Fruit fly (Drosophila melanogaster): Measurements from ENCODE around the gene CG8565.

DNA sequence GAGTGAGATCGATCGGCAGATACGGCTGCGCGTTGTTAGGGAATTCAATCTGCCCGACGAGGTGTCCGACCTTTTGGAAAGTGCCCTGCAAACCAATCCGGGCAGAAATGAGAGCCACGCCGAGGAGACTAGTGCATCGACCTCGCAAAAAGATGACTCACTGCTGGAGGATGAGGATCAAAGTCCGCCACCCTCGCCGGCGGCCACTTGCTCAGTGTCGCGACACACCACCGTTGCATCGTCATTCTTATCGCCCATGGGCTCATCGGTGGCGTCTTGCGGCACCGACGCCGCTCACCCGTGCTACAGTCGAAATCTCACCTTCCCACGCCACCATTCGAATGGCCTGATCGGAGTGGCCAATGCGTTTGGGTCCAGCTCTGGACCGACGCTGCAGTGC lies 36.8 kb downstream of the CG8565 start:
- TF ChIP-seq salr (GFP tag; optimal IDR thresholded peaks at IDR 0.05) (no peak), fd59A (GFP tag; optimal IDR thresholded peaks at IDR 0.05) (no peak), Sox102F (GFP tag; optimal IDR thresholded peaks at IDR 0.05) (no peak), topi (GFP tag; optimal IDR thresholded peaks at IDR 0.05) (no peak), fkh (GFP tag; optimal IDR thresholded peaks at IDR 0.05) (no peak), Hr4 (GFP tag; optimal IDR thresholded peaks at IDR 0.05) (no peak), Ets21C (GFP tag; optimal IDR thresholded peaks at IDR 0.05) (no peak), pdm3 (GFP tag; optimal IDR thresholded peaks at IDR 0.05) (no peak), eg (GFP tag; IDR thresholded peaks at IDR 0.05) (no peak)
